Worm (Caenorhabditis elegans) whole organism, young adult: Measurements from ENCODE around the gene str-240.

Experiments used
- Y53G8AR.9 ChIP-seq: fragments of 200-800 bp; sonication (Bioruptor generic); conservative IDR thresholded peaks from 2 replicates; pipeline ENCODE4 v1.3.6; 2022; ENCODE audit warnings: missing genetic modification reagents, missing genetic modification characterization, missing compliant biosample characterization
- Y79H2A.3 ChIP-seq: fragments of 200-800 bp; sonication (Bioruptor generic); conservative IDR thresholded peaks from 2 replicates; pipeline ENCODE4 v1.3.6; 2022; ENCODE audit warnings: missing genetic modification reagents, missing genetic modification characterization, missing compliant biosample characterization
- attf-6 ChIP-seq: fragments of 200-800 bp; sonication (Bioruptor generic); IDR thresholded peaks from 2 replicates; pipeline ENCODE4 v1.3.6; 2022; ENCODE audit warnings: missing genetic modification reagents, missing genetic modification characterization, missing compliant biosample characterization
- ceh-100 ChIP-seq: fragments of 200-800 bp; sonication (Bioruptor generic); IDR thresholded peaks from 2 replicates; pipeline ENCODE4 v1.3.6; 2022; ENCODE audit warnings: missing genetic modification reagents, missing genetic modification characterization, missing compliant biosample characterization
- dpl-1 ChIP-seq: fragments of 150-350 bp; optimal IDR thresholded peaks from 2 replicates; lab custom pipeline; 2014; ENCODE audit warnings: missing biosample characterization, missing genetic modification reagents, missing genetic modification characterization
- mcd-1 ChIP-seq: fragments of 200-800 bp; sonication (Bioruptor generic); IDR thresholded peaks from 2 replicates; pipeline ENCODE4 v1.3.6; 2022; ENCODE audit warnings: missing genetic modification reagents, missing genetic modification characterization, missing compliant biosample characterization
- nhr-90 ChIP-seq: sonication (generic microtip); optimal IDR thresholded peaks from 2 replicates; lab custom pipeline; 2016; ENCODE audit warnings: missing genotype, mild to moderate bottlenecking, missing genetic modification characterization, missing compliant biosample characterization
- rcor-1 ChIP-seq: fragments of 200-800 bp; sonication (Bioruptor generic); IDR thresholded peaks from 2 replicates; pipeline ENCODE4 v1.3.6; 2022; ENCODE audit warnings: missing genetic modification reagents, missing genetic modification characterization, missing compliant biosample characterization
- sea-2 ChIP-seq: fragments of 200-800 bp; sonication (Bioruptor generic); IDR thresholded peaks from 2 replicates; pipeline ENCODE4 v1.3.6; 2022; ENCODE audit warnings: missing genetic modification characterization, missing compliant biosample characterization
- snpc-1.3 ChIP-seq: sonication (generic microtip); optimal IDR thresholded peaks from 2 replicates; lab custom pipeline; 2017; ENCODE audit warnings: missing genetic modification characterization, mild to moderate bottlenecking, missing compliant biosample characterization, antibody characterized with exemption, moderate library complexity, missing genotype, missing genetic modification reagents; ENCODE audit not compliant: insufficient read depth
- snpc-4 ChIP-seq, 5 experiments: fragments of 150-350 bp in 1 of 5; sonication (generic microtip) in 4 of 5; optimal IDR thresholded peaks; 2 replicates each; lab custom pipeline; 2014 to 2018; ENCODE audit warnings: missing genetic modification characterization in 5 of 5, missing biosample characterization in 3 of 5, antibody characterized with exemption in 2 of 5, mild to moderate bottlenecking in 2 of 5, missing compliant biosample characterization in 2 of 5, missing genotype in 2 of 5, moderate library complexity in 2 of 5, missing genetic modification reagents in 1 of 5

DNA sequence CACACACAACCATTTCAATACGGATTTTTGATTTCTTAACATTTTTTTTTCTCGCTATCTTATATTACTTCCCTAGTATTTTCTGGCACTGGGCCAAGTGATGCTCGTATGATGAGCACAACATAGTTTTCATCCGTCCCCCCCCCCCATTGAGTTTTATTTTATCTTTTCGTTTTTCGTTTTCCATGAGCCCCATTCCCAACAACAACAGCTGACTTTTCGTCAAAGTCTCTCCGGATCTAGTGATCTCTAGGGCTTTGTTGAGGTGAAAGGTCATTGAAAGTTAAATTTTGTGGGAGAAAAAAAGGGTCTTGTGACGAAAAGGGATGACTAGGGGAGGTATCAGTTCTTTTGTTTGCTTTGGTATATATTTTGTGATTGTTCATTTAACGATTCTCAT is 40.9 kb downstream of the str-240 start:
- TF ChIP-seq Y53G8AR.9 (GFP tag; lab: Robert Waterston, UW) (no peak), attf-6 (GFP tag; lab: Robert Waterston, UW) (no peak), Y79H2A.3 (GFP tag; lab: Robert Waterston, UW) (no peak), ceh-100 (GFP tag; lab: Robert Waterston, UW) (no peak), snpc-1.3 (tag; lab: Kevin White, UChicago) (no peak), sea-2 (GFP tag; lab: Robert Waterston, UW) (no peak), mcd-1 (GFP tag; lab: Robert Waterston, UW) (no peak), nhr-90 (tag; lab: Kevin White, UChicago) (no peak), dpl-1 (no peak), rcor-1 (no peak), snpc-4 (GFP tag; optimal IDR thresholded peaks at IDR 0.05; lab: Kevin White, UChicago) (no peak), snpc-4 (tag; optimal IDR thresholded peaks at IDR 0.05; lab: Kevin White, UChicago) (no peak)
